Worm (Caenorhabditis elegans): ENCODE data around the gene F55G11.1.

- no peak for TF ChIP-seq ahr-1 (tag; optimal IDR thresholded peaks at IDR 0.05)
- no peak for TF ChIP-seq pha-4 (tag; optimal IDR thresholded peaks at IDR 0.05)
- no peak for TF ChIP-seq sdc-2 (tag; optimal IDR thresholded peaks at IDR 0.05)
- TF ChIP-seq fkh-10 (GFP tag; optimal IDR thresholded peaks at IDR 0.05): no peak
- no peak for TF ChIP-seq pqm-1 (tag; optimal IDR thresholded peaks at IDR 0.05)
- TF ChIP-seq ceh-9 (tag; optimal IDR thresholded peaks at IDR 0.05): no peak
- TF ChIP-seq F13H6.1 (tag; optimal IDR thresholded peaks at IDR 0.05): no peak
- TF ChIP-seq elt-2 (tag; optimal IDR thresholded peaks at IDR 0.05): no peak
- TF ChIP-seq ttx-3 (tag; optimal IDR thresholded peaks at IDR 0.05): no peak
- no peak for TF ChIP-seq ama-1 (optimal IDR thresholded peaks at IDR 0.05)
- TF ChIP-seq ref-2 (tag; optimal IDR thresholded peaks at IDR 0.05): no peak
- TF ChIP-seq dve-1 (tag; optimal IDR thresholded peaks at IDR 0.05): no peak
- TF ChIP-seq pag-3 (tag; optimal IDR thresholded peaks at IDR 0.05; ENCODE audit: borderline replicate concordance): no peak
Observed at ce11 chrIV:12903687-12904086, 42.7 kb downstream of the F55G11.1 start.

Data from whole organism, late embryonic.